Worm (Caenorhabditis elegans): ENCODE results near the gene T02E9.5.

DNA sequence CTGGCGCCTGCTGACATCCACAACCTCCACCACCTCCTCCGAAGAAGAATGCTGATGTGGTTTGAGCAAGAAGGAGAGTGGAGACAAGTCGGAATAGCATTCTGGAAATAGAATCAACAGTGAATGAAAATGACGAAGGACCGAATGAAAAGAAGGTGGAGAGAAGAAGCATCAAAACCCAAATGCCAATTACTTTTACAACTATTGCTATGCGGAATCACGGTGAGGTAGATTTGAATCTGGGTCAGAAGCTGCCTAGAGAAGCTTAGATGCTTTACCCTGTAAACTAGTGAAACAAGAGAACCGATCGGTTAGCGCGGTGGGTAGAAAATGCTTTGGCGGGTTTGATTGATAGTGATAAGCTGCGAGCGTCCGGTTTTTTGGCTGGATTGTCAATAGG is 4.9 kb downstream of the T02E9.5 start, which contains the start of gene grl-7:
- TF ChIP-seq D1046.2 (GFP tag; IDR thresholded peaks at IDR 0.05) (no peak), tag-97 (GFP tag; IDR thresholded peaks at IDR 0.05) (no peak), zfp-2 (tag; optimal IDR thresholded peaks at IDR 0.05) (no peak), madf-5 (GFP tag; IDR thresholded peaks at IDR 0.05) (no peak), jun-1 (tag; optimal IDR thresholded peaks at IDR 0.05) (no peak), aly-2 (tag; optimal IDR thresholded peaks at IDR 0.05) (no peak), F10B5.3 (tag; optimal IDR thresholded peaks at IDR 0.05) (no peak), nhr-28 (tag; optimal IDR thresholded peaks at IDR 0.05) (no peak), lin-13 (GFP tag; optimal IDR thresholded peaks at IDR 0.05) (no peak), lsy-2 (tag; optimal IDR thresholded peaks at IDR 0.05) (no peak)

Data from whole organism, L4 larva.